Worm (Caenorhabditis elegans) whole organism, L3 larva: ENCODE results near the gene F17C8.9.

Experiments used
- ama-1 ChIP-seq: fragments of 150-350 bp; optimal IDR thresholded peaks from 2 replicates; lab custom pipeline; 2018
- nhr-12 ChIP-seq: fragments of 150-350 bp; optimal IDR thresholded peaks from 2 replicates; lab custom pipeline; 2014; ENCODE audit warnings: missing biosample characterization, missing genetic modification characterization

DNA sequence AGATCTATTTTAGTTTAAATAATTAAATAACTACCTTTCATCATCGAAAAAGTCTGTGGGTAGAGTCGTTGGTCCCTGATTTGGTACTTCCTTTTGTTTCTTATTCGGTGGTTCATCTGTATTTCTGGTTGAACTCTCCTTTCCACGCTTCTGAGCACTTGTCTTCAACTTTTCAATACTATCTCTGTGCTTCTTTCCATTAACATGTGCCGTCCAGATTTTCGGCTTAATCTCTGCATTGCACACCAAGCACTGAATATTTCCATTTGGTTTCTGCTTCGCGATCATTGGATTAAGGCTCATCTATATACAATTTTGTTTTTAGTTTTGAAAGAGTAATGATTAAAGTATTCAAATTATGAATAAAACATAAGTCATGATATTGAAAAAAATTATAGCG is 34.2 kb upstream of the F17C8.9 start, which contains the start of gene sel-13:
- TF ChIP-seq nhr-12 (tag; lab: Kevin White, UChicago) (no peak), ama-1 (lab: Kevin White, UChicago) (no peak)
